Worm (Caenorhabditis elegans): ENCODE measurements around the gene klf-2.

The klf-2 gene

DNA sequence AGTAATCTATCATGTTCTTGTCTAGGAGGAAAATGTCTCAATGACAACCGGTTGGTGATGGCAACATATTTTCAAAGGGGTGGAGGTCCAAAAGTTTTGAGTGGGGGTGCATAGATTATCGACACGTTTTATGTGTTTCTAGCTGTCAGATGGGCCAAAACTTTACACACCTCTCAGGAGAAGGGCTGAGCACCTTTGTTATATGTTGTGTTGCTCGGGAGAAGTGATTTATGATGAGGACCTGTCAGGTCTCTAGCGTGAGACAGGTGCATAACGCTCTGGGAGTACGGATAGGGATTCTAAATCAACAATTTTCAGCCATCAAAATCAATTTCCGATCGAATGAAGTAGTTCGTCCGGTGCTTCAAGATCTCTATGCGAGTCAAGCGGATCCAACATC lies 28.9 kb upstream of the klf-2 start:
- TF ChIP-seq ztf-29 (GFP tag; IDR thresholded peaks at IDR 0.05) (no peak), cog-1 (tag; optimal IDR thresholded peaks at IDR 0.05) (no peak), med-1 (GFP tag; optimal IDR thresholded peaks at IDR 0.05; ENCODE audit: insufficient read depth) (no peak), T22C8.4 (GFP tag; IDR thresholded peaks at IDR 0.05) (no peak), klf-2 (GFP tag; conservative IDR thresholded peaks at IDR 0.05) (no peak), ztf-23 (GFP tag; IDR thresholded peaks at IDR 0.05) (no peak), tab-1 (GFP tag; IDR thresholded peaks at IDR 0.05) (no peak), ref-1 (GFP tag; conservative IDR thresholded peaks at IDR 0.05) (no peak), flt-1 (GFP tag; IDR thresholded peaks at IDR 0.05) (no peak)

DNA sequence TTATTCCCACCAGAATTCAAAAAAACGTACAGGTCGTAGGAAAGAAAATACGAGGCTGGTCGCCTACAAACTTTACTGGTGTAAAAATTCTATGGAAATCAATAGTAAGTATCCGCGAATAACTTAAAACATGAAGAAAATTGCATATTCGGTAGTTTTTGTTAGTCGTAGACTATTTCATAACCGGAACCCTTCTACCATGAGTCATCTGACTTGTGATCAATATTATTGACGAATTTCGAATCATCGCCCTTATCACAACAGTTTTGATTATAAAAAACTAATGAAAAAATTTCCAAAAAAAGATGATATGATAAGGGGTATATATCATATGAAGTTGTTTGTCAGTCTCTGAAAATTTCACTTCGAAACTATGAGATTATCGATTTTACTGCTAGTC lies 25.5 kb upstream of the klf-2 start, which contains the start of gene W01F3.2:
W01F3.2 (plus strand) TSS at position 301 of the 400 bp plus-strand sequence.
- no peak for TF ChIP-seq ztf-23 (GFP tag; IDR thresholded peaks at IDR 0.05)
- no peak for TF ChIP-seq cog-1 (tag; optimal IDR thresholded peaks at IDR 0.05)
- TF ChIP-seq klf-2 (GFP tag; conservative IDR thresholded peaks at IDR 0.05) = no peak
- no peak for TF ChIP-seq ztf-29 (GFP tag; IDR thresholded peaks at IDR 0.05)
- no peak for TF ChIP-seq flt-1 (GFP tag; IDR thresholded peaks at IDR 0.05)
- TF ChIP-seq T22C8.4 (GFP tag; IDR thresholded peaks at IDR 0.05) = no peak
- TF ChIP-seq ref-1 (GFP tag; conservative IDR thresholded peaks at IDR 0.05) = no peak
- no peak for TF ChIP-seq tab-1 (GFP tag; IDR thresholded peaks at IDR 0.05)
- no peak for TF ChIP-seq med-1 (GFP tag; optimal IDR thresholded peaks at IDR 0.05; ENCODE audit: insufficient read depth)

DNA sequence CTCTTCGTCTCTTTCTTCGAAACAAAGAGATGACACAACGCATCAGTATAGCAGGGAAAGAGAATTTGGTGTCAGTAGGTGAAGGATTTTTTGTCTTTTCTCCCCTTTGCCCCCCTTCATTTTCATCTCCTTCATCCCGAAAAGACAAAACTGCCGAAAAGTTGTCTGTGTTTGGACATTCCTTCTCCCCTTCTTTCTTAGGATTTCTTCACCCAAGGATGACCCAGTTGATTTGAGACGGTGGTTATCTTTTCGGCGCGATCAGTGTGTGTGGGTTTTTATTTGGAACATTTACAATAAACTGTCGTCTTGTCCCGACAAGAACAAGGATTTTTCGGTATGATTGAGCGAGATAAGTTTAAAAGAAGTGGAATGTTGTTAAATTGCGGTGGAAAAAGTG lies 23.0 kb upstream of the klf-2 start:
- TF ChIP-seq T22C8.4 (GFP tag; IDR thresholded peaks at IDR 0.05) (no peak), tab-1 (GFP tag; IDR thresholded peaks at IDR 0.05) (no peak), flt-1 (GFP tag; IDR thresholded peaks at IDR 0.05) (no peak), ztf-23 (GFP tag; IDR thresholded peaks at IDR 0.05) (no peak), cog-1 (tag; optimal IDR thresholded peaks at IDR 0.05) (no peak), klf-2 (GFP tag; conservative IDR thresholded peaks at IDR 0.05) (no peak), med-1 (GFP tag; optimal IDR thresholded peaks at IDR 0.05; ENCODE audit: insufficient read depth) (no peak), ztf-29 (GFP tag; IDR thresholded peaks at IDR 0.05) (no peak), ref-1 (GFP tag; conservative IDR thresholded peaks at IDR 0.05) (no peak)

DNA sequence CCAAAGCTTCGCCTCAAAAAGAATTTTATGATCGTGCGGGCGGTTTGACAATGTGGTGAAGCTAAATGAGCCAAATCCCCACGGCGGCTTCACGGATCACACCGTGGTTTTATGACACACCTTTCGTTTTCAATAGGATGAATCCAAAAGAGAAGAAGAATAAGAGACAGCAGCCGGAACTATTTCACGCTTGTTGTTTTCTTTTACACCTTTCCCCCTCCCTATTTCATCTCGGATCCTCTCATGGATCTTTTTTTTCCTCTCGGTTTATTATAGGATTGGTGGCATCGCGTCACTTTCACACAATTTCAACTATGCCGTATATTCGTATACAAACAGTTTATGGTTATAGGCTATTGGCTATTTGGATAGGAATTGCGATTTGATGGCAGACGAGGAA lies 21.7 kb upstream of the klf-2 start:
- TF ChIP-seq T22C8.4 (GFP tag; IDR thresholded peaks at IDR 0.05) = no peak
- TF ChIP-seq tab-1 (GFP tag; IDR thresholded peaks at IDR 0.05) = no peak
- no peak for TF ChIP-seq klf-2 (GFP tag; conservative IDR thresholded peaks at IDR 0.05)
- TF ChIP-seq flt-1 (GFP tag; IDR thresholded peaks at IDR 0.05) = no peak
- TF ChIP-seq ztf-23 (GFP tag; IDR thresholded peaks at IDR 0.05) = no peak
- no peak for TF ChIP-seq ztf-29 (GFP tag; IDR thresholded peaks at IDR 0.05)
- no peak for TF ChIP-seq cog-1 (tag; optimal IDR thresholded peaks at IDR 0.05)
- no peak for TF ChIP-seq med-1 (GFP tag; optimal IDR thresholded peaks at IDR 0.05; ENCODE audit: insufficient read depth)

DNA sequence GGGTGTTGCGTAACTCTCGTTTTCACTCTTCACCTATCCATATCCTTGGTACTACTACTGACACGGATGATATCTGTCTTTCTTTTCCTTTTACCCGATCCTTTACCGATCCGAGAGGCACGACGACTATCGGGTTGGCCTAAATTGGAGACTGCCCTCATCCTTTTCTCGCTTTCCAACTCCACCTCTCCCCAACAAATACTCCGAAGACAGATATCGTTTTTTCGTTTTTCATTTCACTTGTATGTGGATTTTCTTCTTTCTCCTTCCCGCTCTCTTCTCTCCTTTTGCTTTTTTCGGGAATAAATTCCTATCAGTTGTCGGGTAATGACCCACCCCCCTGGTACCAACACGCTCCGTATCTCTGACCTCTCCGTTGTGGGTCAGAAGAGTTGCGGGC lies 20.6 kb upstream of the klf-2 start:
- TF ChIP-seq ztf-29 (GFP tag; IDR thresholded peaks at IDR 0.05) (no peak), T22C8.4 (GFP tag; IDR thresholded peaks at IDR 0.05) (no peak), cog-1 (tag; optimal IDR thresholded peaks at IDR 0.05) (no peak), tab-1 (GFP tag; IDR thresholded peaks at IDR 0.05) (no peak), flt-1 (GFP tag; IDR thresholded peaks at IDR 0.05) (no peak), ztf-23 (GFP tag; IDR thresholded peaks at IDR 0.05) (no peak), ref-1 (GFP tag; conservative IDR thresholded peaks at IDR 0.05) (no peak)

DNA sequence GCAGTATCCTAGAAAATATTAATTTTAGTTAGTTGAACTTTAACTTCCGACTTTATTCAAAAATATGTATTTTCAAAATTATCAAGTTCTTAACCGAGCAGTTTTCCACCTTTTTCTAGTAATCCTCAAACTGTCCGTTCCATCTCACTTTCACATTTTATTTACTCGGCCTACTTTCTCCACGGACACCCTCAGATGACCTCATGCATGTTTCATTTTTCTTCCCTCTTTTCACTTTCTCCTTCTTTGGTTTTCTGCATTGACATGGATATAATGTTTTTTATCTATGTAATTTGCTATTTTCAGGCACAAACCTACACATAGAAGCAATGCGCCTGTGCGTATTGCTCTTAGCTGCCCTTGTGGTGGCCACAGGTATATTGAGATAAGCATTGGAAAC lies 18.6 kb upstream of the klf-2 start, which contains the start of gene mlt-11:
mlt-11 (plus strand) TSS at position 301 of the 400 bp plus-strand sequence.
- TF ChIP-seq flt-1 (GFP tag; IDR thresholded peaks at IDR 0.05) (no peak), ref-1 (GFP tag; conservative IDR thresholded peaks at IDR 0.05) (no peak), T22C8.4 (GFP tag; IDR thresholded peaks at IDR 0.05) (no peak), tab-1 (GFP tag; IDR thresholded peaks at IDR 0.05) (no peak), ztf-29 (GFP tag; IDR thresholded peaks at IDR 0.05) (no peak), cog-1 (tag; optimal IDR thresholded peaks at IDR 0.05) (no peak), ztf-23 (GFP tag; IDR thresholded peaks at IDR 0.05) (no peak), med-1 (GFP tag; optimal IDR thresholded peaks at IDR 0.05; ENCODE audit: insufficient read depth) (no peak), klf-2 (GFP tag; conservative IDR thresholded peaks at IDR 0.05) (no peak)

DNA sequence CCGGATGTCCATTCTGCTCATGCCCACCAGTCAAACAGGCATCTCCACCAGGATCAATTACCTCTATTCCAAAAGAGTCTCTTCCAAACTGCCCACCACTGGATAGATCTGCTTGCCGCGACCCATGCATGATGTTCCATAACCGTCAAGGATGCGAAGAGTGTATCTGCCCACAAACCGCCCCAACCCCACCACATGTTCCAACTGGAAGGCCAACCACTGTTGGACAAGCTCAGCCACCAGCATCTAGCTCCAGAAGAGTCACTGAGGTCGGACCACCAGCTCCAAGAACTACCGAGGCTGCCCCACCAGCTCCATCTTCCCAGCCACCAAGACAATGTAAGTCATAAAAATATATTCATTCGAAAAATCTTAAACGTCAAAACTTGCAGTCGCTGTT lies 14.9 kb upstream of the klf-2 start:
- no peak for TF ChIP-seq T22C8.4 (GFP tag; IDR thresholded peaks at IDR 0.05)
- TF ChIP-seq tab-1 (GFP tag; IDR thresholded peaks at IDR 0.05) = no peak
- TF ChIP-seq ref-1 (GFP tag; conservative IDR thresholded peaks at IDR 0.05) = no peak

DNA sequence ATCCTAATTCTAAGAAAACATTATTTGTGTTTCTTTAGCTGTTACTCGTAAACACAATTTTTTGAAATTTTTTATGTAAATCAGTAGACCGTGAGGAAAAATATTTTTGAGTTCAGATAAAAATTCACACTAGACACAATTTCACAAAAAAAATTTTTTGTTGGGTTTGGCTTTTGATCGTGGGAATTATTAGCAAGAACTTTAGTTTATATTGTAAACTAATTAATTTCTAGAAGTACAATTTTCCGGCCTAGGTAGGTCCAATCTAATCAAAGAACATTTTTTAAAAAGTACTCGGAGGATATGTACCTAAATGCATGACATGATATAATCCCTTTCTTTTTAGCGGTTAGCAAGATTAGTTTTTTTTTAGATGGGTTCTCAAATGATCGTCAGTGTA lies 5.3 kb upstream of the klf-2 start:
- TF ChIP-seq klf-2 (GFP tag; conservative IDR thresholded peaks at IDR 0.05) (no peak), tab-1 (GFP tag; IDR thresholded peaks at IDR 0.05) (no peak), ztf-29 (GFP tag; IDR thresholded peaks at IDR 0.05) (no peak), T22C8.4 (GFP tag; IDR thresholded peaks at IDR 0.05) (no peak), cog-1 (tag; optimal IDR thresholded peaks at IDR 0.05) (no peak), flt-1 (GFP tag; IDR thresholded peaks at IDR 0.05) (no peak)

DNA sequence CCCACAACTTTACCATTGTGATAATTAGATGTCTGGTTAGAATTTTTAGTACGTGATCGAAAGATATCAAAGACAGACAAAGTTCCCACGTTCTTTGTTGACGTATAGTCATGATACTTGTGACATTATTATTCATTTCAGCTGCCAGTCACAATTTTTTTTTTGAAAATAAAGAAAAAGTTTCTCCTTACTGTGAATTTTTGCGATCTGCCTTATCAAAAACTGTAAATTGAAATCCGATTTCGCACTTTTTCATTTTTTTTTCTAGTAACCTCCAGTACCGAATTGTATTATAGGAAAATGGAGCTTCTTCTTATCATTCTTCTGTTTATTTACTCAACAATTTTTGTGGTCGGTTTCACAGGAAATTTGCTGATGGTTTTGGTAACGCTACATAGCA lies 4.4 kb upstream of the klf-2 start, which contains the start of gene srsx-35:
srsx-35 (plus strand) TSS at position 301 of the 400 bp plus-strand sequence.
- TF ChIP-seq T22C8.4 (GFP tag; IDR thresholded peaks at IDR 0.05) = no peak
- TF ChIP-seq ref-1 (GFP tag; conservative IDR thresholded peaks at IDR 0.05) = no peak
- no peak for TF ChIP-seq ztf-29 (GFP tag; IDR thresholded peaks at IDR 0.05)
- no peak for TF ChIP-seq med-1 (GFP tag; optimal IDR thresholded peaks at IDR 0.05; ENCODE audit: insufficient read depth)
- TF ChIP-seq ztf-23 (GFP tag; IDR thresholded peaks at IDR 0.05) = no peak
- no peak for TF ChIP-seq tab-1 (GFP tag; IDR thresholded peaks at IDR 0.05)
- TF ChIP-seq flt-1 (GFP tag; IDR thresholded peaks at IDR 0.05) = no peak
- TF ChIP-seq klf-2 (GFP tag; conservative IDR thresholded peaks at IDR 0.05) = no peak
- TF ChIP-seq cog-1 (tag; optimal IDR thresholded peaks at IDR 0.05) = no peak

DNA sequence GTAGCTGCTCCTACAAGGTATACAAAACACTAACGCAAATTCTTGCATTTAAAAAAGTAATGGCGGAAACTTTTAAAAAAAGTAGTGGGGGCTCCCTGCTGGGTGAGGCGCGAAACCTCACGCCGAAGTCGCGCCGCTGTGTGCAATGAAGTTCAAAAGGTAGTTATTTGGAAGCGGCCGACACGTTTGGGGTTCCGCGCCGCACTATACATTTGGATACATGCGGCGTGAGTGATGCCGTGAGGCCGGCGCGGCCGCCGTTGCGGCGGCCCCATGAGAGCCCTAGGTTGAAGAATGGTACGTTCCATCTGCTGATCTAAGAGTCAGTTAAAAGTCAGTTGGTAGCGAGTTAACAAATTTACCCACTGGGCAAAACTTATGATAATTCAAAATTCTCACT lies 3.7 kb upstream of the klf-2 start:
- TF ChIP-seq tab-1 (GFP tag; IDR thresholded peaks at IDR 0.05) (no peak), ztf-23 (GFP tag; IDR thresholded peaks at IDR 0.05) (no peak), T22C8.4 (GFP tag; IDR thresholded peaks at IDR 0.05) (no peak), klf-2 (GFP tag; conservative IDR thresholded peaks at IDR 0.05) (no peak), cog-1 (tag; optimal IDR thresholded peaks at IDR 0.05) (no peak), flt-1 (GFP tag; IDR thresholded peaks at IDR 0.05) (no peak), ztf-29 (GFP tag; IDR thresholded peaks at IDR 0.05) (no peak)
